Fruit fly (Drosophila melanogaster) whole organism, embryonic: Measurements from ENCODE around the gene CG34293.

Source experiments
- Abd-B ChIP-seq: fragments of 200-800 bp; sonication (Bioruptor generic); optimal IDR thresholded peaks from 2 replicates; lab custom pipeline; 2018; ENCODE audit warnings: missing biosample characterization, mild to moderate bottlenecking, missing genetic modification characterization, moderate library complexity
- Atf6 ChIP-seq: fragments of 200-800 bp; sonication (Bioruptor generic); IDR thresholded peaks from 2 replicates; pipeline ENCODE4 v1.3.6; 2022; ENCODE audit warnings: missing biosample characterization, missing genetic modification characterization
- B-H1 ChIP-seq: fragments of 200-800 bp; sonication (Bioruptor generic); IDR thresholded peaks from 3 replicates; pipeline ENCODE4 v1.3.6; 2022; ENCODE audit warnings: missing biosample characterization, missing genetic modification characterization
- CG10267 ChIP-seq: fragments of 200-800 bp; sonication (Bioruptor generic); optimal IDR thresholded peaks from 2 replicates; lab custom pipeline; 2018; ENCODE audit warnings: missing biosample characterization, mild to moderate bottlenecking, missing genetic modification characterization, moderate library complexity
- CG10274 ChIP-seq: fragments of 200-800 bp; sonication (Bioruptor generic); optimal IDR thresholded peaks from 3 replicates; lab custom pipeline; 2017; ENCODE audit warnings: missing biosample characterization, mild to moderate bottlenecking, missing genetic modification characterization
- CG10959 ChIP-seq: fragments of 200-800 bp; sonication (Bioruptor generic); IDR thresholded peaks from 2 replicates; pipeline ENCODE4 v1.3.6; 2022; ENCODE audit warnings: missing biosample characterization, missing genetic modification characterization
- CG11085 ChIP-seq: fragments of 200-800 bp; sonication (Bioruptor generic); IDR thresholded peaks from 2 replicates; pipeline ENCODE4 v1.3.6; 2022; ENCODE audit warnings: missing biosample characterization, missing genetic modification characterization
- CG11504 ChIP-seq: fragments of 200-800 bp; sonication (Bioruptor generic); optimal IDR thresholded peaks from 3 replicates; lab custom pipeline; 2019; ENCODE audit warnings: missing biosample characterization, mild to moderate bottlenecking, missing genetic modification characterization, moderate library complexity
- CG13296 ChIP-seq: fragments of 200-800 bp; sonication (Bioruptor generic); optimal IDR thresholded peaks from 3 replicates; lab custom pipeline; 2018; ENCODE audit warnings: missing biosample characterization, mild to moderate bottlenecking, missing genetic modification characterization
- CG30020 ChIP-seq: fragments of 200-800 bp; optimal IDR thresholded peaks from 2 replicates; lab custom pipeline; 2019; ENCODE audit warnings: missing biosample characterization, mild to moderate bottlenecking, missing genetic modification characterization, moderate library complexity
- CG4730 ChIP-seq: fragments of 200-800 bp; sonication (Bioruptor generic); IDR thresholded peaks from 2 replicates; pipeline ENCODE4 v1.3.6; 2022; ENCODE audit warnings: missing biosample characterization, missing genetic modification characterization
- CG4820 ChIP-seq: fragments of 200-800 bp; sonication (Bioruptor generic); optimal IDR thresholded peaks from 3 replicates; lab custom pipeline; 2016; ENCODE audit warnings: missing biosample characterization, missing genetic modification characterization
- CG5953 ChIP-seq: fragments of 200-800 bp; sonication (Bioruptor generic); IDR thresholded peaks from 2 replicates; pipeline ENCODE4 v1.3.6; 2022; ENCODE audit warnings: missing biosample characterization, missing genetic modification characterization
- CG6813 ChIP-seq: fragments of 200-800 bp; sonication (Bioruptor generic); optimal IDR thresholded peaks from 2 replicates; lab custom pipeline; 2017; ENCODE audit warnings: missing biosample characterization, missing genetic modification characterization, mild to moderate bottlenecking, moderate library complexity, missing genetic modification reagents
- CG7372 ChIP-seq: fragments of 200-800 bp; sonication (Bioruptor generic); IDR thresholded peaks from 2 replicates; pipeline ENCODE4 v1.3.6; 2022; ENCODE audit warnings: missing biosample characterization, missing genetic modification characterization
- CG7987 ChIP-seq: fragments of 200-800 bp; sonication (Bioruptor generic); optimal IDR thresholded peaks from 2 replicates; lab custom pipeline; 2018; ENCODE audit warnings: missing biosample characterization, mild to moderate bottlenecking, missing genetic modification characterization, moderate library complexity
- CG8944 ChIP-seq: fragments of 200-800 bp; sonication (Bioruptor generic); optimal IDR thresholded peaks from 3 replicates; lab custom pipeline; 2016; ENCODE audit warnings: missing biosample characterization, missing genetic modification characterization
- CG9437 ChIP-seq: fragments of 200-800 bp; sonication (Bioruptor generic); optimal IDR thresholded peaks from 2 replicates; lab custom pipeline; 2018; ENCODE audit warnings: missing biosample characterization, mild to moderate bottlenecking, missing genetic modification characterization
- CG9932 ChIP-seq: fragments of 200-800 bp; sonication (Bioruptor generic); IDR thresholded peaks from 2 replicates; pipeline ENCODE4 v1.3.6; 2022; ENCODE audit warnings: missing biosample characterization, missing genetic modification characterization
- Dp ChIP-seq: fragments of 200-800 bp; sonication (Bioruptor generic); optimal IDR thresholded peaks from 2 replicates; lab custom pipeline; 2018; ENCODE audit warnings: missing biosample characterization, mild to moderate bottlenecking, missing genetic modification characterization, moderate library complexity
- Lim3 ChIP-seq: fragments of 200-800 bp; sonication (Bioruptor generic); IDR thresholded peaks from 2 replicates; pipeline ENCODE4 v1.3.6; 2022; ENCODE audit warnings: missing biosample characterization, missing genetic modification characterization
- NfI ChIP-seq: fragments of 200-800 bp; sonication (Bioruptor generic); optimal IDR thresholded peaks from 3 replicates; lab custom pipeline; 2018; ENCODE audit warnings: missing biosample characterization, mild to moderate bottlenecking, missing genetic modification characterization, moderate library complexity
- Oaz ChIP-seq: fragments of 200-800 bp; sonication (Bioruptor generic); IDR thresholded peaks from 2 replicates; pipeline ENCODE4 v1.3.6; 2022; ENCODE audit warnings: missing biosample characterization, missing genetic modification characterization
- Opbp ChIP-seq: fragments of 200-800 bp; sonication (Bioruptor generic); IDR thresholded peaks from 3 replicates; pipeline ENCODE4 v1.3.6; 2022; ENCODE audit warnings: missing biosample characterization, missing genetic modification characterization; ENCODE audit not compliant: partially characterized antibody
- YL-1 ChIP-seq: fragments of 200-800 bp; sonication (Bioruptor generic); optimal IDR thresholded peaks from 3 replicates; lab custom pipeline; 2017; ENCODE audit warnings: missing biosample characterization, mild to moderate bottlenecking, missing genetic modification characterization
- ac ChIP-seq: fragments of 200-800 bp; sonication (Bioruptor generic); optimal IDR thresholded peaks from 3 replicates; lab custom pipeline; 2017; ENCODE audit warnings: missing biosample characterization, mild to moderate bottlenecking, missing genetic modification characterization
- bigmax ChIP-seq: fragments of 200-800 bp; sonication (Bioruptor generic); optimal IDR thresholded peaks from 2 replicates; lab custom pipeline; 2018; ENCODE audit warnings: missing biosample characterization, mild to moderate bottlenecking, missing genetic modification characterization
- chn ChIP-seq: fragments of 200-800 bp; sonication (Bioruptor generic); optimal IDR thresholded peaks from 2 replicates; lab custom pipeline; 2016; ENCODE audit warnings: missing biosample characterization, missing genetic modification characterization
- dimm ChIP-seq: fragments of 200-800 bp; sonication (Bioruptor generic); IDR thresholded peaks from 2 replicates; pipeline ENCODE4 v1.3.6; 2022; ENCODE audit warnings: missing biosample characterization, missing genetic modification characterization
- esg ChIP-seq: fragments of 200-800 bp; sonication (Bioruptor generic); conservative IDR thresholded peaks from 2 replicates; pipeline ENCODE4 v1.3.6; 2022; ENCODE audit warnings: missing biosample characterization, missing genetic modification characterization
- eyg ChIP-seq: fragments of 200-800 bp; sonication (Bioruptor generic); optimal IDR thresholded peaks from 3 replicates; lab custom pipeline; 2016; ENCODE audit warnings: missing biosample characterization, missing genetic modification characterization
- fu2 ChIP-seq: fragments of 200-800 bp; sonication (Bioruptor generic); optimal IDR thresholded peaks from 2 replicates; lab custom pipeline; 2016; ENCODE audit warnings: missing biosample characterization, missing genetic modification characterization
- gcm2 ChIP-seq: fragments of 200-800 bp; sonication (Bioruptor generic); optimal IDR thresholded peaks from 2 replicates; lab custom pipeline; 2016; ENCODE audit warnings: missing biosample characterization, missing genetic modification characterization
- gsb ChIP-seq: fragments of 200-800 bp; sonication (Bioruptor generic); IDR thresholded peaks from 2 replicates; pipeline ENCODE4 v1.3.6; 2022; ENCODE audit warnings: missing biosample characterization, missing genetic modification characterization
- gsb-n ChIP-seq: fragments of 200-800 bp; sonication (Bioruptor generic); optimal IDR thresholded peaks from 3 replicates; lab custom pipeline; 2018; ENCODE audit warnings: missing biosample characterization, mild to moderate bottlenecking, missing genetic modification characterization
- ham ChIP-seq: fragments of 200-800 bp; sonication (Bioruptor generic); IDR thresholded peaks from 2 replicates; pipeline ENCODE4 v1.3.6; 2022; ENCODE audit warnings: missing biosample characterization, missing genetic modification characterization
- hkb ChIP-seq, 2 experiments: fragments of 200-800 bp in 1 of 2; fragments of >200 bp in 1 of 2; sonication (Bioruptor generic) in 1 of 2; IDR thresholded peaks in 1 of 2; optimal IDR thresholded peaks in 1 of 2; 2 replicates each; pipeline versions ENCODE4 v1.3.6 to Lab custom; 2017 to 2022; ENCODE audit warnings: missing biosample characterization in 1 of 2, missing genetic modification characterization in 1 of 2
- jigr1 ChIP-seq: fragments of 200-800 bp; sonication (Bioruptor generic); IDR thresholded peaks from 3 replicates; pipeline ENCODE4 v1.3.6; 2022; ENCODE audit warnings: missing biosample characterization, missing genetic modification characterization
- oc ChIP-seq: fragments of 200-800 bp; sonication (Bioruptor generic); optimal IDR thresholded peaks from 2 replicates; lab custom pipeline; 2018; ENCODE audit warnings: missing biosample characterization, mild to moderate bottlenecking, missing genetic modification characterization, moderate library complexity
- pan ChIP-seq, 4 experiments: fragments of >200 bp in 3 of 4; fragments of 200-800 bp in 1 of 4; sonication (Bioruptor generic) in 1 of 4; optimal IDR thresholded peaks in 3 of 4; IDR thresholded peaks in 1 of 4; 2 replicates each; pipeline versions ENCODE4 v1.3.6 to Lab custom; 2017 to 2022; ENCODE audit warnings: missing biosample characterization in 2 of 4, missing genetic modification characterization in 2 of 4, mixed read lengths in 1 of 4
- pros ChIP-seq: fragments of 200-800 bp; sonication (Bioruptor generic); optimal IDR thresholded peaks from 3 replicates; lab custom pipeline; 2019; ENCODE audit warnings: missing biosample characterization, mild to moderate bottlenecking, missing genetic modification characterization, moderate library complexity
- sd ChIP-seq: fragments of 200-800 bp; sonication (Bioruptor generic); optimal IDR thresholded peaks from 3 replicates; lab custom pipeline; 2018; ENCODE audit warnings: missing biosample characterization, mild to moderate bottlenecking, missing genetic modification characterization, moderate library complexity
- slbo ChIP-seq: fragments of 200-800 bp; sonication (Bioruptor generic); IDR thresholded peaks from 2 replicates; pipeline ENCODE4 v1.3.6; 2022; ENCODE audit warnings: missing biosample characterization, missing genetic modification characterization
- slou ChIP-seq: fragments of 200-800 bp; sonication (Bioruptor generic); optimal IDR thresholded peaks from 3 replicates; lab custom pipeline; 2016; ENCODE audit warnings: missing biosample characterization, missing genetic modification characterization
- so ChIP-seq: fragments of 200-800 bp; sonication (Bioruptor generic); IDR thresholded peaks from 3 replicates; pipeline ENCODE4 v1.3.6; 2022; ENCODE audit warnings: missing biosample characterization, missing genetic modification characterization
- tup ChIP-seq: fragments of 200-800 bp; sonication (Bioruptor generic); optimal IDR thresholded peaks from 2 replicates; lab custom pipeline; 2016; ENCODE audit warnings: missing biosample characterization, mild to moderate bottlenecking, missing genetic modification characterization, moderate library complexity
- twi ChIP-seq: fragments of 200-800 bp; optimal IDR thresholded peaks from 2 replicates; lab custom pipeline; 2019; ENCODE audit warnings: missing biosample characterization, mild to moderate bottlenecking, missing genetic modification characterization, moderate library complexity

CG34293 gene

dm6 chr3R:27135692-27136641 lies 29.4 kb downstream of the CG34293 start (continued):
- TF ChIP-seq sd (tag; lab: Kevin White, UChicago) (no peak), gsb-n (tag; lab: Kevin White, UChicago) (peak; percentile 86), slbo (no peak), esg (GFP tag; lab: Robert Waterston, UW) (no peak), CG30020 (no peak), CG9932 (GFP tag; lab: Robert Waterston, UW) (no peak), B-H1 (GFP tag; lab: Robert Waterston, UW) (no peak), so (GFP tag; lab: Robert Waterston, UW) (peak; percentile 66; the same call in 2 of the 3 replicates), CG10274 (peak; percentile 33), bigmax (GFP tag; lab: Kevin White, UChicago) (peak; percentile 5), CG11504 (tag; lab: Kevin White, UChicago) (peak; percentile 53), Opbp (GFP tag; lab: Robert Waterston, UW) (no peak), CG10959 (peak; percentile 50; the same call in 1 of the 2 replicates), Oaz (0 out of 2 replicates have a peak, but pooled peaks have one; percentile 28), ac (GFP tag; lab: Kevin White, UChicago) (peak; percentile 91), Lim3 (GFP tag; lab: Robert Waterston, UW) (no peak), CG6813 (GFP tag; lab: Kevin White, UChicago) (peak; percentile 88), oc (peak; percentile 75), CG7372 (GFP tag; lab: Robert Waterston, UW) (0 out of 2 replicates have a peak, but pooled peaks have one; percentile 27), NfI (GFP tag; lab: Kevin White, UChicago) (peak; percentile 28), fu2 (GFP tag; lab: Kevin White, UChicago) (no peak), dimm (GFP tag; lab: Robert Waterston, UW) (no peak), CG9437 (no peak), twi (peak; percentile 53), pan (optimal IDR thresholded peaks at IDR 0.05; lab: Kevin White, UChicago) (no peak), pan (GFP tag; optimal IDR thresholded peaks at IDR 0.05 in 1 of 2, IDR thresholded peaks at IDR 0.05 in 1 of 2) (peak in 1 of 2 experiments; percentile 58), eyg (peak; percentile 46), slou (GFP tag; lab: Kevin White, UChicago) (peak; percentile 35), Atf6 (GFP tag; lab: Robert Waterston, UW) (no peak; the same call in 1 of the 2 replicates), jigr1 (GFP tag; lab: Robert Waterston, UW) (no peak), chn (GFP tag; lab: Kevin White, UChicago) (no peak), CG7987 (peak; percentile 80), YL-1 (GFP tag; lab: Kevin White, UChicago) (peak; percentile 62), Dp (GFP tag; lab: Kevin White, UChicago) (no peak), CG11085 (GFP tag; lab: Robert Waterston, UW) (no peak), gsb (GFP tag; lab: Robert Waterston, UW) (no peak), gcm2 (no peak), CG8944 (GFP tag; lab: Kevin White, UChicago) (peak; percentile 46), CG4820 (GFP tag; lab: Kevin White, UChicago) (peak; percentile 36), Abd-B (no peak), CG13296 (GFP tag; lab: Kevin White, UChicago) (peak; percentile 51), CG10267 (peak; percentile 40), ham (no peak), CG4730 (GFP tag; lab: Robert Waterston, UW) (0 out of 2 replicates have a peak, but pooled peaks have one; percentile 9), CG5953 (GFP tag; lab: Robert Waterston, UW) (peak; percentile 69), pros (GFP tag; lab: Kevin White, UChicago) (no peak), tup (GFP tag; lab: Kevin White, UChicago) (peak; percentile 22), hkb (optimal IDR thresholded peaks at IDR 0.05; lab: Kevin White, UChicago) (no peak), hkb (GFP tag; IDR thresholded peaks at IDR 0.05; lab: Robert Waterston, UW) (peak; percentile 61; the same call in 1 of the 2 replicates)
